Worm (Caenorhabditis elegans) whole organism, L4 larva: ENCODE measurements around the gene unk-1.

Experiments
- D1046.2 ChIP-seq: fragments of 200-800 bp; sonication (Bioruptor generic); IDR thresholded peaks from 2 replicates; pipeline ENCODE4 v1.3.6; 2022; ENCODE audit warnings: missing genetic modification characterization, missing compliant biosample characterization
- T26A8.4 ChIP-seq: fragments of 200-800 bp; sonication (Bioruptor generic); IDR thresholded peaks from 2 replicates; pipeline ENCODE4 v1.3.6; 2022; ENCODE audit warnings: missing genetic modification characterization, missing compliant biosample characterization
- ZK546.5 ChIP-seq, 2 experiments: sonication (generic microtip); optimal IDR thresholded peaks; 2 replicates each; lab custom pipeline; 2017; ENCODE audit warnings: missing biosample characterization in 2 of 2, missing genetic modification characterization in 2 of 2
- aha-1 ChIP-seq: fragments of 150-350 bp; peaks from one replicate; lab custom pipeline; 2014; ENCODE audit warnings: missing biosample characterization, missing genetic modification characterization
- ama-1 ChIP-seq: fragments of 150-350 bp; optimal IDR thresholded peaks from 2 replicates; lab custom pipeline; 2014; ENCODE audit warnings: inconsistent platforms, mixed read lengths
- ceh-20 ChIP-seq: fragments of 200-800 bp; sonication (Bioruptor generic); IDR thresholded peaks from 2 replicates; pipeline ENCODE4 v1.3.6; 2022; ENCODE audit warnings: missing genetic modification reagents, missing genetic modification characterization, missing compliant biosample characterization
- ceh-32 ChIP-seq: sonication (generic microtip); optimal IDR thresholded peaks from 2 replicates; lab custom pipeline; 2016; ENCODE audit warnings: mild to moderate bottlenecking, missing genetic modification characterization, missing compliant biosample characterization; ENCODE audit not compliant: poor library complexity
- ceh-44 ChIP-seq: fragments of 200-800 bp; sonication (Bioruptor generic); IDR thresholded peaks from 2 replicates; pipeline ENCODE4 v1.3.6; 2022; ENCODE audit warnings: missing genetic modification reagents, missing genetic modification characterization, missing compliant biosample characterization
- cey-2 ChIP-seq: sonication (generic microtip); optimal IDR thresholded peaks from 3 replicates; lab custom pipeline; 2017; ENCODE audit warnings: missing genetic modification characterization, mild to moderate bottlenecking, missing compliant biosample characterization, antibody characterized with exemption, borderline replicate concordance; ENCODE audit not compliant: insufficient read depth
- daf-16 ChIP-seq, 3 experiments: sonication (generic microtip); optimal IDR thresholded peaks; 2 replicates each; lab custom pipeline; 2016 to 2017; ENCODE audit warnings: missing genetic modification characterization in 3 of 3, missing genetic modification reagents in 3 of 3, mild to moderate bottlenecking in 2 of 3, missing compliant biosample characterization in 2 of 3, missing biosample characterization in 1 of 3, moderate library complexity in 1 of 3
- daf-19 ChIP-seq: fragments of 200-800 bp; sonication (Bioruptor generic); conservative IDR thresholded peaks from 2 replicates; pipeline ENCODE4 v1.3.6; 2022; ENCODE audit warnings: missing genetic modification characterization, missing compliant biosample characterization
- daf-8 ChIP-seq: fragments of 200-800 bp; sonication (Bioruptor generic); IDR thresholded peaks from 2 replicates; pipeline ENCODE4 v1.3.6; 2022; ENCODE audit warnings: missing genetic modification characterization, missing compliant biosample characterization
- dmd-6 ChIP-seq: fragments of 200-800 bp; sonication (Bioruptor generic); IDR thresholded peaks from 2 replicates; pipeline ENCODE4 v1.3.6; 2022; ENCODE audit warnings: missing genetic modification reagents, missing genetic modification characterization, missing compliant biosample characterization
- dmd-8 ChIP-seq: fragments of 200-800 bp; sonication (Bioruptor generic); IDR thresholded peaks from 2 replicates; pipeline ENCODE4 v1.3.6; 2022; ENCODE audit warnings: missing genetic modification characterization, missing compliant biosample characterization
- dmd-9 ChIP-seq: fragments of 200-800 bp; sonication (Bioruptor generic); IDR thresholded peaks from 2 replicates; pipeline ENCODE4 v1.3.6; 2022; ENCODE audit warnings: missing genetic modification reagents, missing genetic modification characterization, missing compliant biosample characterization
- duxl-1 ChIP-seq: sonication (generic microtip); optimal IDR thresholded peaks from 2 replicates; lab custom pipeline; 2016; ENCODE audit warnings: mild to moderate bottlenecking, missing genetic modification characterization, moderate library complexity, missing compliant biosample characterization; ENCODE audit not compliant: poor library complexity
- dve-1 ChIP-seq: sonication (generic microtip); optimal IDR thresholded peaks from 2 replicates; lab custom pipeline; 2017; ENCODE audit warnings: antibody characterized with exemption, mild to moderate bottlenecking, missing genetic modification characterization, missing compliant biosample characterization; ENCODE audit not compliant: insufficient read depth
- egl-43 ChIP-seq: fragments of 200-800 bp; sonication (Bioruptor generic); IDR thresholded peaks from 2 replicates; pipeline ENCODE4 v1.3.6; 2022; ENCODE audit warnings: missing genetic modification reagents, missing genetic modification characterization, missing compliant biosample characterization
- hif-1 ChIP-seq, 2 experiments: sonication (generic microtip); optimal IDR thresholded peaks; 2 replicates each; lab custom pipeline; 2016 to 2017; ENCODE audit warnings: missing compliant biosample characterization in 2 of 2, missing genetic modification characterization in 2 of 2, missing genetic modification reagents in 2 of 2, missing genotype in 2 of 2, mild to moderate bottlenecking in 1 of 2
- hlh-11 ChIP-seq: fragments of 200-800 bp; sonication (Bioruptor generic); optimal IDR thresholded peaks from 2 replicates; lab custom pipeline; 2018; ENCODE audit warnings: mild to moderate bottlenecking, missing genetic modification characterization, missing compliant biosample characterization
- hlh-30 ChIP-seq: sonication (generic microtip); optimal IDR thresholded peaks from 2 replicates; lab custom pipeline; 2017; ENCODE audit warnings: antibody characterized with exemption, mild to moderate bottlenecking, missing genetic modification characterization, missing compliant biosample characterization; ENCODE audit not compliant: insufficient read depth
- jun-1 ChIP-seq: fragments of 150-350 bp; optimal IDR thresholded peaks from 2 replicates; lab custom pipeline; 2014; ENCODE audit warnings: missing biosample characterization, missing genetic modification reagents, missing genetic modification characterization
- lin-29 ChIP-seq: fragments of 200-800 bp; sonication (Bioruptor generic); IDR thresholded peaks from 2 replicates; pipeline ENCODE4 v1.3.6; 2022; ENCODE audit warnings: missing genetic modification reagents, missing genetic modification characterization, missing compliant biosample characterization
- lin-38 ChIP-seq: fragments of 200-800 bp; sonication (Bioruptor generic); IDR thresholded peaks from 2 replicates; pipeline ENCODE4 v1.3.6; 2022; ENCODE audit warnings: missing genetic modification reagents, missing genetic modification characterization, missing compliant biosample characterization
- lir-3 ChIP-seq: sonication (generic microtip); optimal IDR thresholded peaks from 2 replicates; lab custom pipeline; 2016; ENCODE audit warnings: mild to moderate bottlenecking, missing genetic modification characterization, missing compliant biosample characterization
- lsy-2 ChIP-seq, 2 experiments: fragments of 150-350 bp in 1 of 2; sonication (generic microtip) in 1 of 2; optimal IDR thresholded peaks; 2 replicates each; lab custom pipeline; 2014 to 2017; ENCODE audit warnings: missing biosample characterization in 2 of 2, missing genetic modification characterization in 2 of 2
- madf-5 ChIP-seq, 2 experiments: fragments of 200-800 bp; sonication (Bioruptor generic); IDR thresholded peaks; 2 replicates each; pipeline ENCODE4 v1.3.6; 2022; ENCODE audit warnings: missing compliant biosample characterization in 2 of 2, missing genetic modification characterization in 2 of 2
- madf-9 ChIP-seq: fragments of 200-800 bp; sonication (Bioruptor generic); conservative IDR thresholded peaks from 2 replicates; pipeline ENCODE4 v1.3.6; 2022; ENCODE audit warnings: missing genetic modification reagents, missing genetic modification characterization, missing compliant biosample characterization
- mdl-1 ChIP-seq, 2 experiments: fragments of 150-350 bp in 1 of 2; sonication (generic microtip) in 1 of 2; optimal IDR thresholded peaks; 2 replicates each; lab custom pipeline; 2014 to 2017; ENCODE audit warnings: missing biosample characterization in 2 of 2, missing genetic modification characterization in 2 of 2
- mdt-29 ChIP-seq: fragments of 200-800 bp; sonication (Bioruptor generic); IDR thresholded peaks from 2 replicates; pipeline ENCODE4 v1.3.6; 2022; ENCODE audit warnings: missing genetic modification reagents, missing genetic modification characterization, missing compliant biosample characterization
- mep-1 ChIP-seq: fragments of 150-350 bp; sonication (generic microtip); optimal IDR thresholded peaks from 3 replicates; lab custom pipeline; 2014; ENCODE audit warnings: missing biosample characterization, missing genetic modification characterization
- mxl-3 ChIP-seq: fragments of 200-800 bp; sonication (Bioruptor generic); optimal IDR thresholded peaks from 2 replicates; lab custom pipeline; 2018; ENCODE audit warnings: mild to moderate bottlenecking, missing genetic modification characterization, missing compliant biosample characterization
- nhr-102 ChIP-seq: sonication (generic microtip); optimal IDR thresholded peaks from 2 replicates; lab custom pipeline; 2016; ENCODE audit warnings: mild to moderate bottlenecking, missing genetic modification characterization, moderate library complexity, missing compliant biosample characterization
- nhr-111 ChIP-seq: fragments of 200-800 bp; sonication (Bioruptor generic); optimal IDR thresholded peaks from 2 replicates; lab custom pipeline; 2018; ENCODE audit warnings: mild to moderate bottlenecking, missing genetic modification characterization, missing compliant biosample characterization
- nhr-25 ChIP-seq: sonication (generic microtip); optimal IDR thresholded peaks from 2 replicates; lab custom pipeline; 2017; ENCODE audit warnings: missing genetic modification characterization, mild to moderate bottlenecking, missing compliant biosample characterization, antibody characterized with exemption, moderate library complexity, borderline replicate concordance; ENCODE audit not compliant: insufficient read depth
- nhr-28 ChIP-seq: fragments of 150-350 bp; optimal IDR thresholded peaks from 2 replicates; lab custom pipeline; 2014; ENCODE audit warnings: missing biosample characterization, missing genetic modification characterization
- nhr-6 ChIP-seq: fragments of 150-350 bp; optimal IDR thresholded peaks from 2 replicates; lab custom pipeline; 2014; ENCODE audit warnings: missing biosample characterization, missing genetic modification characterization
- pha-4 ChIP-seq, 2 experiments: fragments of 150-350 bp in 1 of 2; fragments of 200-800 bp in 1 of 2; sonication (Bioruptor generic) in 1 of 2; IDR thresholded peaks in 1 of 2; optimal IDR thresholded peaks in 1 of 2; 2 replicates each; pipeline versions ENCODE4 v1.3.6 to Lab custom; 2014 to 2022; ENCODE audit warnings: missing genetic modification characterization in 2 of 2, missing genetic modification reagents in 2 of 2, missing biosample characterization in 1 of 2, missing compliant biosample characterization in 1 of 2
- rbr-2 ChIP-seq: sonication (generic microtip); optimal IDR thresholded peaks from 2 replicates; lab custom pipeline; 2016; ENCODE audit warnings: missing genotype, missing genetic modification characterization, missing compliant biosample characterization
- skn-1 ChIP-seq: fragments of 150-350 bp; optimal IDR thresholded peaks from 2 replicates; lab custom pipeline; 2014; ENCODE audit warnings: missing biosample characterization, missing genetic modification characterization
- tag-97 ChIP-seq: fragments of 200-800 bp; sonication (Bioruptor generic); IDR thresholded peaks from 2 replicates; pipeline ENCODE4 v1.3.6; 2022; ENCODE audit warnings: missing genetic modification characterization, missing compliant biosample characterization
- tra-1 ChIP-seq: fragments of 200-800 bp; sonication (Bioruptor generic); IDR thresholded peaks from 2 replicates; pipeline ENCODE4 v1.3.6; 2022; ENCODE audit warnings: missing genetic modification reagents, missing genetic modification characterization, missing compliant biosample characterization
- unc-62 ChIP-seq, 3 experiments: fragments of 150-350 bp in 1 of 3; sonication (generic microtip); optimal IDR thresholded peaks in 2 of 3; peaks in 1 of 3; 1 replicate in 1 of 3; 2 replicates in 2 of 3; lab custom pipeline; 2014 to 2017; ENCODE audit warnings: missing biosample characterization in 3 of 3, missing genetic modification characterization in 3 of 3, missing genetic modification reagents in 3 of 3, missing genotype in 1 of 3
- zfp-2 ChIP-seq: sonication (generic microtip); optimal IDR thresholded peaks from 2 replicates; lab custom pipeline; 2016; ENCODE audit warnings: mild to moderate bottlenecking, missing genetic modification characterization, missing compliant biosample characterization
- zfp-3 ChIP-seq: fragments of 200-800 bp; sonication (Bioruptor generic); conservative IDR thresholded peaks from 2 replicates; pipeline ENCODE4 v1.3.6; 2022; ENCODE audit warnings: missing genetic modification reagents, missing genetic modification characterization, missing compliant biosample characterization
- ztf-7 ChIP-seq: fragments of 150-350 bp; optimal IDR thresholded peaks from 2 replicates; lab custom pipeline; 2014; ENCODE audit warnings: missing biosample characterization, missing genetic modification characterization

Gene unk-1

DNA sequence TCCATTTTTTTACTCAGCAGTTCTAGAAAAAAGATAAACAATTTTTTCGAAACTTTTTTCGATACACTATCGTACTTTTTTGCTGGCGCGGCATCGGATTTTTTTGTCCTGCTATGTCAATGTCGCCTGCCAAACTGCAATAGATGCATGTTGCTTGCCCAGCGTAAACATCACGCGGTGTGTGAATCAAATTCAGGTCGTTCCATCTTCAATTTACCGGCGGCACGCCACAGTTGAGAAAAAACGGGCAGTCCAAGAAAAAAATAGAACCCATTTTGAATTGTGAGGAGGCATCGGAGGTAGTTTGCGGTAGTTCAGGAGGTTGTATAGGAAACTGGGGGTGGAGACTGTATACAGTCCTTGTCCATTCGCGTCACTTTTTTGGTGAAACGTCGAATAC lies 3.7 kb downstream of the unk-1 start:
- TF ChIP-seq tra-1 (GFP tag; lab: Robert Waterston, UW) (no peak), nhr-25 (tag; lab: Kevin White, UChicago) (no peak), daf-16 (GFP tag; optimal IDR thresholded peaks at IDR 0.05; lab: Kevin White, UChicago) (no peak), daf-16 (tag; optimal IDR thresholded peaks at IDR 0.05; lab: Kevin White, UChicago) (peak; percentile 32), jun-1 (no peak), cey-2 (tag; lab: Kevin White, UChicago) (no peak), aha-1 (tag; lab: Kevin White, UChicago) (peak; percentile 63), egl-43 (GFP tag; lab: Robert Waterston, UW) (peak; percentile 42; the same call in 1 of the 2 replicates), ZK546.5 (tag; optimal IDR thresholded peaks at IDR 0.05; lab: Kevin White, UChicago) (no peak), ceh-44 (no peak), zfp-3 (GFP tag; lab: Robert Waterston, UW) (0 out of 2 replicates have a peak, but pooled peaks have one; percentile 27), mdl-1 (tag; optimal IDR thresholded peaks at IDR 0.05; lab: Kevin White, UChicago) (peak in 1 of 2 experiments; percentile 55), hif-1 (tag; optimal IDR thresholded peaks at IDR 0.05; lab: Kevin White, UChicago) (peak in 1 of 2 experiments; percentile 5), mdt-29 (GFP tag; lab: Robert Waterston, UW) (peak; percentile 16; the same call in 1 of the 2 replicates), nhr-6 (tag; lab: Kevin White, UChicago) (peak; percentile 10), unc-62 (GFP tag; optimal IDR thresholded peaks at IDR 0.05 in 1 of 2; lab: Kevin White, UChicago) (no peak), unc-62 (tag; optimal IDR thresholded peaks at IDR 0.05; lab: Kevin White, UChicago) (no peak), hlh-30 (tag; lab: Kevin White, UChicago) (peak; percentile 78), dve-1 (tag; lab: Kevin White, UChicago) (peak; percentile 31), nhr-111 (no peak), lin-38 (no peak), D1046.2 (GFP tag; lab: Robert Waterston, UW) (peak; percentile 22; the same call in 1 of the 2 replicates), ceh-32 (no peak), rbr-2 (tag; lab: Kevin White, UChicago) (no peak), ceh-20 (GFP tag; lab: Robert Waterston, UW) (0 out of 2 replicates have a peak, but pooled peaks have one; percentile 26), lir-3 (tag; lab: Kevin White, UChicago) (no peak), hlh-11 (tag; lab: Kevin White, UChicago) (peak; percentile 70), nhr-28 (tag; lab: Kevin White, UChicago) (peak; percentile 23), duxl-1 (no peak), dmd-8 (GFP tag; lab: Robert Waterston, UW) (no peak), ama-1 (lab: Kevin White, UChicago) (peak; percentile 88), lsy-2 (tag; optimal IDR thresholded peaks at IDR 0.05; lab: Kevin White, UChicago) (peak in 1 of 2 experiments; percentile 10), daf-8 (GFP tag; lab: Robert Waterston, UW) (no peak), pha-4 (GFP tag; IDR thresholded peaks at IDR 0.05; lab: Robert Waterston, UW) (0 out of 2 replicates have a peak, but pooled peaks have one; percentile 6), pha-4 (tag; optimal IDR thresholded peaks at IDR 0.05; lab: Kevin White, UChicago) (peak; percentile 10), dmd-6 (GFP tag; lab: Robert Waterston, UW) (peak; percentile 55), mxl-3 (GFP tag; lab: Kevin White, UChicago) (peak; percentile 60), mep-1 (tag; lab: Kevin White, UChicago) (peak; percentile 35)
- TF ChIP-seq, all 104 proteins: peak for 20

ce11 chrX:8019665-8020064 lies 4.9 kb downstream of the unk-1 start:
- TF ChIP-seq lir-3 (tag; lab: Kevin White, UChicago) (no peak), madf-9 (GFP tag; lab: Robert Waterston, UW) (peak; percentile 67), tag-97 (GFP tag; lab: Robert Waterston, UW) (no peak), skn-1 (tag; lab: Kevin White, UChicago) (no peak), daf-19 (no peak), zfp-2 (tag; lab: Kevin White, UChicago) (no peak), mdt-29 (GFP tag; lab: Robert Waterston, UW) (peak; percentile 55; the same call in 1 of the 2 replicates), nhr-102 (tag; lab: Kevin White, UChicago) (peak; percentile 24), lsy-2 (tag; optimal IDR thresholded peaks at IDR 0.05; lab: Kevin White, UChicago) (peak; percentile 73 to 81), madf-5 (GFP tag; IDR thresholded peaks at IDR 0.05; lab: Robert Waterston, UW) (0 out of 4 replicates have a peak, but pooled peaks of 1 of the 2 experiments have one; percentile 34), lin-38 (no peak), dmd-9 (GFP tag; lab: Robert Waterston, UW) (no peak), duxl-1 (no peak), mxl-3 (GFP tag; lab: Kevin White, UChicago) (peak; percentile 96), ztf-7 (no peak), T26A8.4 (peak; percentile 79), lin-29 (peak; percentile 65; the same call in 1 of the 2 replicates)
